Worm (Caenorhabditis elegans) whole organism, L4 larva: Measurements from ENCODE around the gene Y45F10C.1.

Source experiments
- F10B5.3 ChIP-seq: sonication (generic microtip); optimal IDR thresholded peaks from 2 replicates; lab custom pipeline; 2016; ENCODE audit warnings: mild to moderate bottlenecking, missing genetic modification characterization, missing compliant biosample characterization
- R02D3.7 ChIP-seq: fragments of 150-350 bp; sonication (generic microtip); optimal IDR thresholded peaks from 3 replicates; lab custom pipeline; 2014; ENCODE audit warnings: missing biosample characterization, missing genetic modification characterization
- T26A8.4 ChIP-seq: fragments of 200-800 bp; sonication (Bioruptor generic); IDR thresholded peaks from 2 replicates; pipeline ENCODE4 v1.3.6; 2022; ENCODE audit warnings: missing genetic modification characterization, missing compliant biosample characterization
- aha-1 ChIP-seq: fragments of 150-350 bp; peaks from one replicate; lab custom pipeline; 2014; ENCODE audit warnings: missing biosample characterization, missing genetic modification characterization
- ama-1 ChIP-seq: fragments of 150-350 bp; optimal IDR thresholded peaks from 2 replicates; lab custom pipeline; 2014; ENCODE audit warnings: inconsistent platforms, mixed read lengths
- arid-1 ChIP-seq: fragments of 200-800 bp; sonication (Bioruptor generic); conservative IDR thresholded peaks from 2 replicates; pipeline ENCODE4 v1.3.6; 2022; ENCODE audit warnings: missing genetic modification reagents, missing genetic modification characterization, missing compliant biosample characterization
- ceh-20 ChIP-seq: fragments of 200-800 bp; sonication (Bioruptor generic); IDR thresholded peaks from 2 replicates; pipeline ENCODE4 v1.3.6; 2022; ENCODE audit warnings: missing genetic modification reagents, missing genetic modification characterization, missing compliant biosample characterization
- ces-1 ChIP-seq: fragments of 150-350 bp; sonication (generic microtip); optimal IDR thresholded peaks from 4 replicates; lab custom pipeline; 2014; ENCODE audit warnings: missing biosample characterization, missing genetic modification reagents, missing genetic modification characterization
- daf-12 ChIP-seq: fragments of 150-350 bp; optimal IDR thresholded peaks from 2 replicates; lab custom pipeline; 2014; ENCODE audit warnings: missing biosample characterization, missing genetic modification reagents, missing genetic modification characterization
- daf-16 ChIP-seq, 3 experiments: sonication (generic microtip); optimal IDR thresholded peaks; 2 replicates each; lab custom pipeline; 2016 to 2017; ENCODE audit warnings: missing genetic modification characterization in 3 of 3, missing genetic modification reagents in 3 of 3, mild to moderate bottlenecking in 2 of 3, missing compliant biosample characterization in 2 of 3, missing biosample characterization in 1 of 3, moderate library complexity in 1 of 3
- daf-19 ChIP-seq: fragments of 200-800 bp; sonication (Bioruptor generic); conservative IDR thresholded peaks from 2 replicates; pipeline ENCODE4 v1.3.6; 2022; ENCODE audit warnings: missing genetic modification characterization, missing compliant biosample characterization
- daf-8 ChIP-seq: fragments of 200-800 bp; sonication (Bioruptor generic); IDR thresholded peaks from 2 replicates; pipeline ENCODE4 v1.3.6; 2022; ENCODE audit warnings: missing genetic modification characterization, missing compliant biosample characterization
- dmd-6 ChIP-seq: fragments of 200-800 bp; sonication (Bioruptor generic); IDR thresholded peaks from 2 replicates; pipeline ENCODE4 v1.3.6; 2022; ENCODE audit warnings: missing genetic modification reagents, missing genetic modification characterization, missing compliant biosample characterization
- dve-1 ChIP-seq: sonication (generic microtip); optimal IDR thresholded peaks from 2 replicates; lab custom pipeline; 2017; ENCODE audit warnings: antibody characterized with exemption, mild to moderate bottlenecking, missing genetic modification characterization, missing compliant biosample characterization; ENCODE audit not compliant: insufficient read depth
- egl-43 ChIP-seq: fragments of 200-800 bp; sonication (Bioruptor generic); IDR thresholded peaks from 2 replicates; pipeline ENCODE4 v1.3.6; 2022; ENCODE audit warnings: missing genetic modification reagents, missing genetic modification characterization, missing compliant biosample characterization
- fkh-10 ChIP-seq: fragments of 150-350 bp; optimal IDR thresholded peaks from 2 replicates; lab custom pipeline; 2014; ENCODE audit warnings: missing biosample characterization, missing genetic modification reagents, missing genetic modification characterization
- fos-1 ChIP-seq: fragments of 150-350 bp; optimal IDR thresholded peaks from 2 replicates; lab custom pipeline; 2014; ENCODE audit warnings: missing biosample characterization, missing genetic modification characterization
- hmg-1.1 ChIP-seq: fragments of 200-800 bp; sonication (Bioruptor generic); IDR thresholded peaks from 2 replicates; pipeline ENCODE4 v1.3.6; 2022; ENCODE audit warnings: missing genetic modification reagents, missing genetic modification characterization, missing compliant biosample characterization
- lim-7 ChIP-seq: fragments of 200-800 bp; sonication (Bioruptor generic); IDR thresholded peaks from 2 replicates; pipeline ENCODE4 v1.3.6; 2022; ENCODE audit warnings: missing genetic modification characterization, missing compliant biosample characterization
- lin-38 ChIP-seq: fragments of 200-800 bp; sonication (Bioruptor generic); IDR thresholded peaks from 2 replicates; pipeline ENCODE4 v1.3.6; 2022; ENCODE audit warnings: missing genetic modification reagents, missing genetic modification characterization, missing compliant biosample characterization
- madf-5 ChIP-seq, 2 experiments: fragments of 200-800 bp; sonication (Bioruptor generic); IDR thresholded peaks; 2 replicates each; pipeline ENCODE4 v1.3.6; 2022; ENCODE audit warnings: missing compliant biosample characterization in 2 of 2, missing genetic modification characterization in 2 of 2
- mdt-29 ChIP-seq: fragments of 200-800 bp; sonication (Bioruptor generic); IDR thresholded peaks from 2 replicates; pipeline ENCODE4 v1.3.6; 2022; ENCODE audit warnings: missing genetic modification reagents, missing genetic modification characterization, missing compliant biosample characterization
- nhr-237 ChIP-seq: sonication (generic microtip); optimal IDR thresholded peaks from 2 replicates; lab custom pipeline; 2017; ENCODE audit warnings: missing biosample characterization, missing genetic modification characterization
- nhr-42 ChIP-seq: fragments of 200-800 bp; sonication (Bioruptor generic); IDR thresholded peaks from 2 replicates; pipeline ENCODE4 v1.3.6; 2022; ENCODE audit warnings: missing genetic modification characterization, missing compliant biosample characterization
- nhr-76 ChIP-seq: fragments of 150-350 bp; optimal IDR thresholded peaks from 2 replicates; lab custom pipeline; 2014; ENCODE audit warnings: missing biosample characterization, missing genetic modification characterization
- nhr-77 ChIP-seq: fragments of 150-350 bp; optimal IDR thresholded peaks from 2 replicates; lab custom pipeline; 2014; ENCODE audit warnings: missing biosample characterization, missing genetic modification characterization
- pha-4 ChIP-seq, 2 experiments: fragments of 150-350 bp in 1 of 2; fragments of 200-800 bp in 1 of 2; sonication (Bioruptor generic) in 1 of 2; IDR thresholded peaks in 1 of 2; optimal IDR thresholded peaks in 1 of 2; 2 replicates each; pipeline versions ENCODE4 v1.3.6 to Lab custom; 2014 to 2022; ENCODE audit warnings: missing genetic modification characterization in 2 of 2, missing genetic modification reagents in 2 of 2, missing biosample characterization in 1 of 2, missing compliant biosample characterization in 1 of 2
- php-3 ChIP-seq: fragments of 200-800 bp; sonication (Bioruptor generic); IDR thresholded peaks from 2 replicates; pipeline ENCODE4 v1.3.6; 2022; ENCODE audit warnings: missing genetic modification reagents, missing genetic modification characterization, missing compliant biosample characterization
- pqm-1 ChIP-seq: sonication (generic microtip); optimal IDR thresholded peaks from 2 replicates; lab custom pipeline; 2017; ENCODE audit warnings: missing biosample characterization, missing genetic modification characterization
- rbr-2 ChIP-seq: sonication (generic microtip); optimal IDR thresholded peaks from 2 replicates; lab custom pipeline; 2016; ENCODE audit warnings: missing genotype, missing genetic modification characterization, missing compliant biosample characterization
- snpc-4 ChIP-seq: fragments of 150-350 bp; optimal IDR thresholded peaks from 2 replicates; lab custom pipeline; 2014; ENCODE audit warnings: missing biosample characterization, missing genetic modification characterization
- spr-3 ChIP-seq: fragments of 200-800 bp; sonication (Bioruptor generic); optimal IDR thresholded peaks from 2 replicates; lab custom pipeline; 2018; ENCODE audit warnings: mild to moderate bottlenecking, missing genetic modification characterization, missing compliant biosample characterization
- unc-130 ChIP-seq: sonication (generic microtip); optimal IDR thresholded peaks from 2 replicates; lab custom pipeline; 2016; ENCODE audit warnings: missing genetic modification reagents, missing genetic modification characterization, missing compliant biosample characterization
- unc-39 ChIP-seq: sonication (generic microtip); optimal IDR thresholded peaks from 2 replicates; lab custom pipeline; 2017; ENCODE audit warnings: missing biosample characterization, missing genetic modification characterization
- unc-62 ChIP-seq, 3 experiments: fragments of 150-350 bp in 1 of 3; sonication (generic microtip); optimal IDR thresholded peaks in 2 of 3; peaks in 1 of 3; 1 replicate in 1 of 3; 2 replicates in 2 of 3; lab custom pipeline; 2014 to 2017; ENCODE audit warnings: missing biosample characterization in 3 of 3, missing genetic modification characterization in 3 of 3, missing genetic modification reagents in 3 of 3, missing genotype in 1 of 3
- zfp-2 ChIP-seq: sonication (generic microtip); optimal IDR thresholded peaks from 2 replicates; lab custom pipeline; 2016; ENCODE audit warnings: mild to moderate bottlenecking, missing genetic modification characterization, missing compliant biosample characterization
- zip-11 ChIP-seq: fragments of 200-800 bp; sonication (Bioruptor generic); IDR thresholded peaks from 2 replicates; pipeline ENCODE4 v1.3.6; 2022; ENCODE audit warnings: missing genetic modification characterization, missing compliant biosample characterization
- ztf-7 ChIP-seq: fragments of 150-350 bp; optimal IDR thresholded peaks from 2 replicates; lab custom pipeline; 2014; ENCODE audit warnings: missing biosample characterization, missing genetic modification characterization

The Y45F10C.1 gene

DNA sequence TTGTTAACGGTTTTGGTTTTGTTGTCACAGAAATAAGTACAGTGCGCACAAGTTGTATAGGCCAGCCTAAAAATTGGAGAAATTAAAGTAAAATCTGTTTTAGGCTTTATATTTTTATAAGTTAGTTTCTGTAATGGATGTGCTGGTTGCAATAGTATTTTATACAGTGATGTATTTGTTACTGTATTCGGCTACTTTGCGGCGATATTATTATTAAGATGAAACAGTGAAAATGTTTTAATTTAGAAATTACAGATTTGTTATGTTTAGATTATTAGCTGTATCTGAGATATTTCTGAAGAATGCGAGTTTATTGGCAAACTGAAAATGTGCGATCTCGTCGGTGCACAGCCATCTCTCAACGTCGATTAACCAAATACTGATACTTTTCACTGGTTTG, 11.8 kb downstream of the Y45F10C.1 start, which contains the start of gene ule-4:
ule-4 (minus strand) TSS at position 101 of the 400 bp plus-strand sequence.
- TF ChIP-seq spr-3 (GFP tag; lab: Kevin White, UChicago) (no peak), daf-12 (tag; lab: Kevin White, UChicago) (no peak), unc-39 (no peak), rbr-2 (tag; lab: Kevin White, UChicago) (no peak), nhr-42 (GFP tag; lab: Robert Waterston, UW) (no peak), R02D3.7 (no peak), fos-1 (tag; lab: Kevin White, UChicago) (no peak), madf-5 (GFP tag; IDR thresholded peaks at IDR 0.05; lab: Robert Waterston, UW) (no peak), zfp-2 (tag; lab: Kevin White, UChicago) (no peak), daf-16 (GFP tag; optimal IDR thresholded peaks at IDR 0.05; lab: Kevin White, UChicago) (no peak), daf-16 (tag; optimal IDR thresholded peaks at IDR 0.05; lab: Kevin White, UChicago) (no peak), lim-7 (no peak), lin-38 (GFP tag; lab: Robert Waterston, UW) (no peak), nhr-237 (no peak), unc-130 (GFP tag; lab: Kevin White, UChicago) (no peak), pha-4 (GFP tag; IDR thresholded peaks at IDR 0.05; lab: Robert Waterston, UW) (no peak), pha-4 (tag; optimal IDR thresholded peaks at IDR 0.05; lab: Kevin White, UChicago) (no peak), egl-43 (no peak), daf-8 (no peak)

- TF ChIP-seq zfp-2 (tag; lab: Kevin White, UChicago) (no peak), snpc-4 (tag; lab: Kevin White, UChicago) (no peak), mdt-29 (GFP tag; lab: Robert Waterston, UW) (no peak), hmg-1.1 (GFP tag; lab: Robert Waterston, UW) (no peak), ces-1 (GFP tag; lab: Kevin White, UChicago) (no peak), R02D3.7 (no peak), nhr-76 (tag; lab: Kevin White, UChicago) (no peak), aha-1 (tag; lab: Kevin White, UChicago) (no peak), unc-62 (GFP tag; optimal IDR thresholded peaks at IDR 0.05 in 1 of 2; lab: Kevin White, UChicago) (no peak), unc-62 (tag; optimal IDR thresholded peaks at IDR 0.05; lab: Kevin White, UChicago) (no peak), php-3 (GFP tag; lab: Robert Waterston, UW) (no peak), ama-1 (lab: Kevin White, UChicago) (no peak), F10B5.3 (no peak), daf-12 (tag; lab: Kevin White, UChicago) (no peak), daf-19 (GFP tag; lab: Robert Waterston, UW) (no peak), zip-11 (GFP tag; lab: Robert Waterston, UW) (no peak), fkh-10 (no peak)
- TF ChIP-seq, all 104 proteins: peak for 0
Measured at ce11 chrIV:13645823-13646222, 13.5 kb downstream of the Y45F10C.1 start, which contains the start of gene srz-29. srz-29 (minus strand) TSS chrIV:13645923.

ce11 chrIV:13639027-13639426, 20.3 kb downstream of the Y45F10C.1 start, which contains the start of gene ugt-22:
ugt-22 (plus strand) TSS chrIV:13639260.
- no peak for TF ChIP-seq ceh-20 (GFP tag; lab: Robert Waterston, UW)
- no peak for TF ChIP-seq arid-1 (GFP tag; lab: Robert Waterston, UW)
- TF ChIP-seq pqm-1 (tag; lab: Kevin White, UChicago), result peak; percentile 83
- no peak for TF ChIP-seq T26A8.4 (GFP tag; lab: Robert Waterston, UW)
- no peak for TF ChIP-seq daf-16 (GFP tag; optimal IDR thresholded peaks at IDR 0.05; lab: Kevin White, UChicago)
- peak; percentile 47 for TF ChIP-seq daf-16 (tag; optimal IDR thresholded peaks at IDR 0.05; lab: Kevin White, UChicago)
- peak; percentile 37 for TF ChIP-seq dve-1
- TF ChIP-seq dmd-6, result peak; percentile 50
- peak; percentile 5 for TF ChIP-seq nhr-77 (tag; lab: Kevin White, UChicago)
- peak; percentile 31 for TF ChIP-seq ztf-7
- TF ChIP-seq pha-4 (GFP tag; IDR thresholded peaks at IDR 0.05; lab: Robert Waterston, UW), result no peak
- TF ChIP-seq pha-4 (tag; optimal IDR thresholded peaks at IDR 0.05; lab: Kevin White, UChicago), result no peak
